Worm (Caenorhabditis elegans): ENCODE data around the gene col-9.

col-9 gene

ce11 chrX:13584725-13585371 is 5.0 kb upstream of the col-9 start, which contains the start of gene unc-84:
Gene unc-84 (plus strand): TSS chrX:13584775.
- TF ChIP-seq nhr-237 (tag; optimal IDR thresholded peaks at IDR 0.05) (no peak), unc-55 (GFP tag; optimal IDR thresholded peaks at IDR 0.05) (peak; percentile 9), gmeb-1 (tag; optimal IDR thresholded peaks at IDR 0.05) (peak; percentile 55), dmd-4 (tag; optimal IDR thresholded peaks at IDR 0.05) (no peak), F13H6.1 (tag; optimal IDR thresholded peaks at IDR 0.05) (peak; percentile 1), C34F6.9 (tag; optimal IDR thresholded peaks at IDR 0.05) (peak; percentile 2)

ce11 chrX:13590688-13591087 is 853 bp downstream of the col-9 start:
- no peak for TF ChIP-seq elt-3 (tag; optimal IDR thresholded peaks at IDR 0.05)
- no peak for TF ChIP-seq sma-3 (GFP tag; optimal IDR thresholded peaks at IDR 0.05)

ce11 chrX:13591175-13591574 is 1.3 kb downstream of the col-9 start, which contains the start of gene col-44:
Gene col-44 (plus strand): TSS chrX:13591475.
- TF ChIP-seq mdl-1 (tag; optimal IDR thresholded peaks at IDR 0.05), result no peak
- no peak for TF ChIP-seq elt-1 (tag; optimal IDR thresholded peaks at IDR 0.05)
- TF ChIP-seq R02D3.7 (tag; optimal IDR thresholded peaks at IDR 0.05), result no peak
- no peak for TF ChIP-seq sma-3 (GFP tag; optimal IDR thresholded peaks at IDR 0.05)

ce11 chrX:13591953-13592352 is 2.1 kb downstream of the col-9 start:
- TF ChIP-seq ztf-4 (tag; optimal IDR thresholded peaks at IDR 0.05) (no peak), nhr-6 (tag; optimal IDR thresholded peaks at IDR 0.05) (no peak), lin-13 (GFP tag; optimal IDR thresholded peaks at IDR 0.05) (no peak), F13H6.1 (tag; optimal IDR thresholded peaks at IDR 0.05) (no peak), crh-2 (tag; optimal IDR thresholded peaks at IDR 0.05) (no peak), unc-55 (GFP tag; optimal IDR thresholded peaks at IDR 0.05) (no peak), alr-1 (tag; optimal IDR thresholded peaks at IDR 0.05) (no peak), mdl-1 (tag; optimal IDR thresholded peaks at IDR 0.05) (no peak), snpc-4 (tag; optimal IDR thresholded peaks at IDR 0.05) (no peak), sma-3 (GFP tag; optimal IDR thresholded peaks at IDR 0.05) (no peak)

ce11 chrX:13592367-13592766 is 2.5 kb downstream of the col-9 start, which contains the start of gene F54B11.4:
Gene F54B11.4 (plus strand): TSS chrX:13592667.
- TF ChIP-seq unc-55 (GFP tag; optimal IDR thresholded peaks at IDR 0.05) (no peak), sma-3 (GFP tag; optimal IDR thresholded peaks at IDR 0.05) (no peak), nhr-25 (tag; optimal IDR thresholded peaks at IDR 0.05) (no peak), nhr-237 (tag; optimal IDR thresholded peaks at IDR 0.05) (no peak), skn-1 (tag; optimal IDR thresholded peaks at IDR 0.05) (no peak)

ce11 chrX:13596003-13596767 is 6.3 kb downstream of the col-9 start, which contains the start of gene F54B11.5:
Gene F54B11.5 (minus strand): TSS chrX:13596068.
- TF ChIP-seq nhr-77 (tag; optimal IDR thresholded peaks at IDR 0.05) (no peak), blmp-1 (tag; optimal IDR thresholded peaks at IDR 0.05; ENCODE audit: insufficient read depth) (no peak), snpc-4 (tag; optimal IDR thresholded peaks at IDR 0.05) (no peak), nhr-21 (tag; optimal IDR thresholded peaks at IDR 0.05) (peak; percentile 2), F13H6.1 (tag; optimal IDR thresholded peaks at IDR 0.05) (peak; percentile 3), nhr-10 (tag; optimal IDR thresholded peaks at IDR 0.05) (no peak), ceh-82 (tag; optimal IDR thresholded peaks at IDR 0.05) (no peak), nhr-129 (tag; optimal IDR thresholded peaks at IDR 0.05) (peak; percentile 75), egl-27 (tag; optimal IDR thresholded peaks at IDR 0.05) (peak; percentile 7), alr-1 (tag; optimal IDR thresholded peaks at IDR 0.05) (no peak), fos-1 (tag; optimal IDR thresholded peaks at IDR 0.05) (peak; percentile 51), dmd-4 (tag; optimal IDR thresholded peaks at IDR 0.05) (no peak), ztf-1 (GFP tag; conservative IDR thresholded peaks at IDR 0.05) (no peak), unc-39 (tag; optimal IDR thresholded peaks at IDR 0.05) (no peak), peb-1 (tag; optimal IDR thresholded peaks at IDR 0.05) (no peak), elt-1 (tag; optimal IDR thresholded peaks at IDR 0.05) (no peak), lin-13 (GFP tag; optimal IDR thresholded peaks at IDR 0.05) (peak; percentile 7), unc-55 (GFP tag; optimal IDR thresholded peaks at IDR 0.05) (peak; percentile 71), elt-3 (tag; optimal IDR thresholded peaks at IDR 0.05) (no peak), ztf-4 (tag; optimal IDR thresholded peaks at IDR 0.05) (no peak), ZK546.5 (tag; optimal IDR thresholded peaks at IDR 0.05) (no peak), aly-2 (tag; optimal IDR thresholded peaks at IDR 0.05) (no peak), C34F6.9 (tag; optimal IDR thresholded peaks at IDR 0.05) (peak; percentile 85), sma-9 (GFP tag; optimal IDR thresholded peaks at IDR 0.05) (no peak), sma-9 (tag; optimal IDR thresholded peaks at IDR 0.05) (no peak), mbf-1 (tag; optimal IDR thresholded peaks at IDR 0.05) (no peak), zag-1 (tag; optimal IDR thresholded peaks at IDR 0.05) (no peak), crh-2 (tag; optimal IDR thresholded peaks at IDR 0.05) (peak; percentile 56), gmeb-1 (tag; optimal IDR thresholded peaks at IDR 0.05) (peak; percentile 34), mdl-1 (tag; optimal IDR thresholded peaks at IDR 0.05) (no peak), sem-4 (tag; optimal IDR thresholded peaks at IDR 0.05) (peak; percentile 19), ceh-16 (tag; optimal IDR thresholded peaks at IDR 0.05) (no peak), unc-62 (GFP tag; optimal IDR thresholded peaks at IDR 0.05) (no peak)

Data from whole organism, L2 larva.